Worm (Caenorhabditis elegans) whole organism, young adult: ENCODE results near the gene ZK899.6.

Experiments
- B0019.2 ChIP-seq: fragments of 200-800 bp; sonication (Bioruptor generic); conservative IDR thresholded peaks from 2 replicates; pipeline ENCODE4 v1.3.6; 2022; ENCODE audit warnings: missing genetic modification reagents, missing genetic modification characterization, missing compliant biosample characterization
- B0336.3 ChIP-seq: fragments of 200-800 bp; sonication (Bioruptor generic); IDR thresholded peaks from 2 replicates; pipeline ENCODE4 v1.3.6; 2022; ENCODE audit warnings: missing genetic modification characterization, missing compliant biosample characterization
- K12H6.12 ChIP-seq: fragments of 200-800 bp; sonication (Bioruptor generic); optimal IDR thresholded peaks from 2 replicates; lab custom pipeline; 2018; ENCODE audit warnings: mild to moderate bottlenecking, missing genetic modification characterization, missing compliant biosample characterization
- T07F8.4 ChIP-seq: sonication (generic microtip); optimal IDR thresholded peaks from 2 replicates; lab custom pipeline; 2016; ENCODE audit warnings: mild to moderate bottlenecking, missing genetic modification characterization, moderate library complexity, missing compliant biosample characterization
- T26A5.8 ChIP-seq: sonication (generic microtip); optimal IDR thresholded peaks from 2 replicates; lab custom pipeline; 2016; ENCODE audit warnings: missing genetic modification characterization, missing compliant biosample characterization
- Y53F4B.3 ChIP-seq: fragments of 200-800 bp; sonication (Bioruptor generic); IDR thresholded peaks from 2 replicates; pipeline ENCODE4 v1.3.6; 2022; ENCODE audit warnings: missing genetic modification reagents, missing genetic modification characterization, missing compliant biosample characterization
- Y53G8AR.9 ChIP-seq: fragments of 200-800 bp; sonication (Bioruptor generic); conservative IDR thresholded peaks from 2 replicates; pipeline ENCODE4 v1.3.6; 2022; ENCODE audit warnings: missing genetic modification reagents, missing genetic modification characterization, missing compliant biosample characterization
- Y79H2A.3 ChIP-seq: fragments of 200-800 bp; sonication (Bioruptor generic); conservative IDR thresholded peaks from 2 replicates; pipeline ENCODE4 v1.3.6; 2022; ENCODE audit warnings: missing genetic modification reagents, missing genetic modification characterization, missing compliant biosample characterization
- Y95B8A.8 ChIP-seq: fragments of 200-800 bp; sonication (Bioruptor generic); IDR thresholded peaks from 2 replicates; pipeline ENCODE4 v1.3.6; 2022; ENCODE audit warnings: missing genetic modification reagents, missing genetic modification characterization, missing compliant biosample characterization
- ZK185.1 ChIP-seq: sonication (generic microtip); optimal IDR thresholded peaks from 2 replicates; lab custom pipeline; 2016; ENCODE audit warnings: mild to moderate bottlenecking, missing genetic modification characterization, missing compliant biosample characterization; ENCODE audit not compliant: poor library complexity, severe bottlenecking
- akir-1 ChIP-seq: fragments of 200-800 bp; sonication (Bioruptor generic); optimal IDR thresholded peaks from 2 replicates; lab custom pipeline; 2018; ENCODE audit warnings: mild to moderate bottlenecking, missing genetic modification characterization, moderate library complexity, missing compliant biosample characterization
- ama-1 ChIP-seq, 3 experiments: fragments of 150-350 bp in 1 of 3; sonication (generic microtip) in 2 of 3; optimal IDR thresholded peaks; 2 replicates each; lab custom pipeline; 2014 to 2018; ENCODE audit warnings: missing biosample characterization in 2 of 3, missing genetic modification characterization in 2 of 3, missing genetic modification reagents in 2 of 3
- aptf-2 ChIP-seq: fragments of 200-800 bp; sonication (Bioruptor generic); conservative IDR thresholded peaks from 2 replicates; pipeline ENCODE4 v1.3.6; 2022; ENCODE audit warnings: missing genetic modification reagents, missing genetic modification characterization, missing compliant biosample characterization
- aptf-3 ChIP-seq: fragments of 200-800 bp; sonication (Bioruptor generic); IDR thresholded peaks from 2 replicates; pipeline ENCODE4 v1.3.6; 2022; ENCODE audit warnings: missing genetic modification characterization, missing compliant biosample characterization
- attf-3 ChIP-seq: fragments of 200-800 bp; sonication (Bioruptor generic); conservative IDR thresholded peaks from 2 replicates; pipeline ENCODE4 v1.3.6; 2022; ENCODE audit warnings: missing genetic modification reagents, missing genetic modification characterization, missing compliant biosample characterization
- attf-5 ChIP-seq: fragments of 200-800 bp; sonication (Bioruptor generic); optimal IDR thresholded peaks from 2 replicates; lab custom pipeline; 2018; ENCODE audit warnings: mild to moderate bottlenecking, missing genetic modification characterization, missing compliant biosample characterization
- cebp-2 ChIP-seq: fragments of 200-800 bp; sonication (Bioruptor generic); IDR thresholded peaks from 2 replicates; pipeline ENCODE4 v1.3.6; 2022; ENCODE audit warnings: missing genetic modification characterization, missing compliant biosample characterization
- ceh-100 ChIP-seq: fragments of 200-800 bp; sonication (Bioruptor generic); IDR thresholded peaks from 2 replicates; pipeline ENCODE4 v1.3.6; 2022; ENCODE audit warnings: missing genetic modification reagents, missing genetic modification characterization, missing compliant biosample characterization
- ceh-79 ChIP-seq: sonication (generic microtip); optimal IDR thresholded peaks from 2 replicates; lab custom pipeline; 2017; ENCODE audit warnings: mild to moderate bottlenecking, missing genetic modification characterization, missing compliant biosample characterization
- ceh-91 ChIP-seq: fragments of 200-800 bp; sonication (Bioruptor generic); IDR thresholded peaks from 2 replicates; pipeline ENCODE4 v1.3.6; 2022; ENCODE audit warnings: missing genetic modification reagents, missing genetic modification characterization, missing compliant biosample characterization
- chd-7 ChIP-seq: sonication (generic microtip); optimal IDR thresholded peaks from 2 replicates; lab custom pipeline; 2016; ENCODE audit warnings: mild to moderate bottlenecking, missing genetic modification characterization, moderate library complexity, missing compliant biosample characterization
- dpl-1 ChIP-seq: fragments of 150-350 bp; optimal IDR thresholded peaks from 2 replicates; lab custom pipeline; 2014; ENCODE audit warnings: missing biosample characterization, missing genetic modification reagents, missing genetic modification characterization
- egl-18 ChIP-seq: fragments of 200-800 bp; sonication (Bioruptor generic); IDR thresholded peaks from 2 replicates; pipeline ENCODE4 v1.3.6; 2022; ENCODE audit warnings: missing genetic modification reagents, missing genetic modification characterization, missing compliant biosample characterization
- egl-44 ChIP-seq: fragments of 200-800 bp; sonication (Bioruptor generic); IDR thresholded peaks from 2 replicates; pipeline ENCODE4 v1.3.6; 2022; ENCODE audit warnings: missing genetic modification reagents, missing genetic modification characterization, missing compliant biosample characterization
- egrh-3 ChIP-seq: fragments of 200-800 bp; sonication (Bioruptor generic); IDR thresholded peaks from 2 replicates; pipeline ENCODE4 v1.3.6; 2022; ENCODE audit warnings: missing genetic modification reagents, missing genetic modification characterization, missing compliant biosample characterization
- ekl-4 ChIP-seq: fragments of 200-800 bp; sonication (Bioruptor generic); IDR thresholded peaks from 2 replicates; pipeline ENCODE4 v1.3.6; 2022; ENCODE audit warnings: missing genetic modification reagents, missing genetic modification characterization, missing compliant biosample characterization
- hmg-1.2 ChIP-seq: fragments of 200-800 bp; sonication (Bioruptor generic); IDR thresholded peaks from 2 replicates; pipeline ENCODE4 v1.3.6; 2022; ENCODE audit warnings: missing genetic modification reagents, missing genetic modification characterization, missing compliant biosample characterization
- hmg-20 ChIP-seq: fragments of 200-800 bp; sonication (Bioruptor generic); IDR thresholded peaks from 2 replicates; pipeline ENCODE4 v1.3.6; 2022; ENCODE audit warnings: missing genetic modification reagents, missing genetic modification characterization, missing compliant biosample characterization
- lag-1 ChIP-seq: fragments of 200-800 bp; sonication (Bioruptor generic); IDR thresholded peaks from 2 replicates; pipeline ENCODE4 v1.3.6; 2022; ENCODE audit warnings: missing genetic modification reagents, missing genetic modification characterization, missing compliant biosample characterization
- lin-26 ChIP-seq: fragments of 200-800 bp; sonication (Bioruptor generic); IDR thresholded peaks from 2 replicates; pipeline ENCODE4 v1.3.6; 2022; ENCODE audit warnings: missing genetic modification reagents, missing genetic modification characterization, missing compliant biosample characterization
- lin-54 ChIP-seq: fragments of 200-800 bp; sonication (Bioruptor generic); optimal IDR thresholded peaks from 2 replicates; lab custom pipeline; 2018; ENCODE audit warnings: mild to moderate bottlenecking, missing genetic modification characterization, missing compliant biosample characterization
- madf-3 ChIP-seq: fragments of 200-800 bp; sonication (Bioruptor generic); IDR thresholded peaks from 2 replicates; pipeline ENCODE4 v1.3.6; 2022; ENCODE audit warnings: missing genetic modification reagents, missing genetic modification characterization, missing compliant biosample characterization
- madf-6 ChIP-seq: fragments of 200-800 bp; sonication (Bioruptor generic); IDR thresholded peaks from 2 replicates; pipeline ENCODE4 v1.3.6; 2022; ENCODE audit warnings: missing genetic modification reagents, missing genetic modification characterization, missing compliant biosample characterization
- mes-4 ChIP-seq: sonication (generic microtip); optimal IDR thresholded peaks from 2 replicates; lab custom pipeline; 2016; ENCODE audit warnings: missing genotype, missing genetic modification characterization, missing compliant biosample characterization
- mxl-1 ChIP-seq: sonication (generic microtip); optimal IDR thresholded peaks from 2 replicates; lab custom pipeline; 2016; ENCODE audit warnings: missing genetic modification characterization, missing compliant biosample characterization
- nhr-179 ChIP-seq: sonication (generic microtip); optimal IDR thresholded peaks from 2 replicates; lab custom pipeline; 2016; ENCODE audit warnings: mild to moderate bottlenecking, missing genetic modification characterization, missing compliant biosample characterization
- nhr-80 ChIP-seq: sonication (generic microtip); optimal IDR thresholded peaks from 2 replicates; lab custom pipeline; 2016; ENCODE audit warnings: missing genetic modification characterization, missing compliant biosample characterization
- pha-4 ChIP-seq: fragments of 150-350 bp; sonication (generic microtip); optimal IDR thresholded peaks from 2 replicates; lab custom pipeline; 2014; ENCODE audit warnings: missing biosample characterization, missing genetic modification reagents, missing genetic modification characterization
- rcor-1 ChIP-seq: fragments of 200-800 bp; sonication (Bioruptor generic); IDR thresholded peaks from 2 replicates; pipeline ENCODE4 v1.3.6; 2022; ENCODE audit warnings: missing genetic modification reagents, missing genetic modification characterization, missing compliant biosample characterization
- rec-8 ChIP-seq, 2 experiments: sonication (generic microtip); optimal IDR thresholded peaks; 2 replicates each; lab custom pipeline; 2016; ENCODE audit warnings: mild to moderate bottlenecking in 2 of 2, missing genetic modification characterization in 2 of 2, missing genetic modification reagents in 2 of 2, missing genotype in 2 of 2, missing biosample characterization in 1 of 2, missing compliant biosample characterization in 1 of 2, moderate library complexity in 1 of 2
- sdz-38 ChIP-seq: sonication (generic microtip); optimal IDR thresholded peaks from 2 replicates; lab custom pipeline; 2016; ENCODE audit warnings: missing genotype, missing genetic modification characterization, missing compliant biosample characterization
- snpc-1.1 ChIP-seq: sonication (generic microtip); optimal IDR thresholded peaks from 2 replicates; lab custom pipeline; 2017; ENCODE audit warnings: missing genetic modification characterization, mild to moderate bottlenecking, missing compliant biosample characterization, antibody characterized with exemption, moderate library complexity, missing genotype, missing genetic modification reagents; ENCODE audit not compliant: insufficient read depth
- somi-1 ChIP-seq: fragments of 200-800 bp; sonication (Bioruptor generic); optimal IDR thresholded peaks from 2 replicates; lab custom pipeline; 2018; ENCODE audit warnings: mild to moderate bottlenecking, missing genetic modification characterization, missing compliant biosample characterization
- sptf-2 ChIP-seq: fragments of 200-800 bp; sonication (Bioruptor generic); optimal IDR thresholded peaks from 2 replicates; lab custom pipeline; 2018; ENCODE audit warnings: mild to moderate bottlenecking, missing genetic modification characterization, missing compliant biosample characterization
- tbp1 ChIP-seq: fragments of 200-800 bp; sonication (Bioruptor generic); optimal IDR thresholded peaks from 2 replicates; lab custom pipeline; 2018; ENCODE audit warnings: mild to moderate bottlenecking, missing genetic modification characterization, missing compliant biosample characterization
- unc-130 ChIP-seq: sonication (generic microtip); optimal IDR thresholded peaks from 2 replicates; lab custom pipeline; 2016; ENCODE audit warnings: missing genetic modification reagents, missing genetic modification characterization, missing compliant biosample characterization
- zfh-2 ChIP-seq: fragments of 200-800 bp; sonication (Bioruptor generic); conservative IDR thresholded peaks from 2 replicates; pipeline ENCODE4 v1.3.6; 2022; ENCODE audit warnings: missing genetic modification reagents, missing genetic modification characterization, missing compliant biosample characterization
- zim-3 ChIP-seq: sonication (generic microtip); optimal IDR thresholded peaks from 2 replicates; lab custom pipeline; 2017; ENCODE audit warnings: mild to moderate bottlenecking, missing genetic modification characterization, moderate library complexity, missing compliant biosample characterization
- ztf-18 ChIP-seq: sonication (generic microtip); optimal IDR thresholded peaks from 2 replicates; lab custom pipeline; 2016; ENCODE audit warnings: missing genotype, mild to moderate bottlenecking, missing genetic modification characterization, missing compliant biosample characterization

Gene ZK899.6

DNA sequence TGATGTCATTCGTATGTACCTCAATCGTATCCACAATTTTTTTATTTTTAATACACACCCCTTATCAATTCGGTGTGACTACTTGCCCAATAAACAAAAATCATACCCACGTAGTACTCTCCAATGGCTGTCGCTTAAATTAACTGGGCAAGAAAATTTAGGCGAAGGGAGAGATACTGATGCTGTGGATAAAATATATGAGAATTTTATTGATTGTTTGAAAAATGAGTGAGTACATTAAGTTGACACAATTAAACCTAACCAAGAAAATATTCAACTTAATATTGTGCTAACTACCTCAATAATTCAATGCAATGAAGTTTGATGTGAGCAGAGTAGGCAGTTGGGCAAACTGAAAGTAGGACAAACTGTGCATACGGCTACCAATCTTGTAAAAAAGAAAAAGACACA is 2.6 kb downstream of the ZK899.6 start:
- peak; percentile 77 for TF ChIP-seq ceh-100 (GFP tag; lab: Robert Waterston, UW)
- TF ChIP-seq nhr-80 (tag; lab: Kevin White, UChicago), result peak; percentile 96
- peak; percentile 88 for TF ChIP-seq madf-3 (GFP tag; lab: Robert Waterston, UW)
- TF ChIP-seq sdz-38 (tag; lab: Kevin White, UChicago), result no peak
- no peak for TF ChIP-seq zim-3
- peak; percentile 60 for TF ChIP-seq unc-130
- TF ChIP-seq madf-6 (GFP tag; lab: Robert Waterston, UW), result no peak
- TF ChIP-seq dpl-1 (GFP tag; lab: Kevin White, UChicago), result no peak
- peak; percentile 70 for TF ChIP-seq attf-5 (GFP tag; lab: Kevin White, UChicago)
- no peak for TF ChIP-seq egrh-3 (GFP tag; lab: Robert Waterston, UW)
- peak; percentile 70 for TF ChIP-seq sptf-2 (GFP tag; lab: Kevin White, UChicago)
- TF ChIP-seq T26A5.8 (tag; lab: Kevin White, UChicago), result no peak
- TF ChIP-seq Y95B8A.8 (GFP tag; lab: Robert Waterston, UW), result peak; percentile 85
- TF ChIP-seq Y53F4B.3 (GFP tag; lab: Robert Waterston, UW), result no peak
- peak; percentile 98 for TF ChIP-seq Y53G8AR.9 (GFP tag; lab: Robert Waterston, UW)
- TF ChIP-seq rcor-1 (GFP tag; lab: Robert Waterston, UW), result peak; percentile 98
- TF ChIP-seq snpc-1.1 (tag; lab: Kevin White, UChicago), result no peak
- TF ChIP-seq lin-54 (GFP tag; lab: Kevin White, UChicago), result peak; percentile 90
- TF ChIP-seq pha-4 (tag; lab: Kevin White, UChicago), result peak; percentile 91
- TF ChIP-seq ceh-79, result peak; percentile 73
- peak; percentile 37 for TF ChIP-seq mxl-1 (tag; lab: Kevin White, UChicago)
- TF ChIP-seq chd-7 (tag; lab: Kevin White, UChicago), result peak; percentile 96
- no peak for TF ChIP-seq aptf-2 (GFP tag; lab: Robert Waterston, UW)
- peak; percentile 94 for TF ChIP-seq egl-18
- peak; percentile 86 for TF ChIP-seq hmg-1.2 (GFP tag; lab: Robert Waterston, UW)
- no peak for TF ChIP-seq Y79H2A.3 (GFP tag; lab: Robert Waterston, UW)
- peak; percentile 88 for TF ChIP-seq nhr-179
- peak; percentile 99 for TF ChIP-seq somi-1 (GFP tag; lab: Kevin White, UChicago)
- peak; percentile 97 for TF ChIP-seq K12H6.12 (tag; lab: Kevin White, UChicago)
- TF ChIP-seq ZK185.1, result peak; percentile 98
- TF ChIP-seq B0336.3 (GFP tag; lab: Robert Waterston, UW), result peak; percentile 99
- peak; percentile 64 for TF ChIP-seq ztf-18 (tag; lab: Kevin White, UChicago)
- TF ChIP-seq zfh-2 (GFP tag; lab: Robert Waterston, UW), result no peak
- no peak for TF ChIP-seq aptf-3
- peak; percentile 85 for TF ChIP-seq egl-44 (GFP tag; lab: Robert Waterston, UW)
- no peak for TF ChIP-seq ama-1 (optimal IDR thresholded peaks at IDR 0.05; lab: Kevin White, UChicago)
- TF ChIP-seq ama-1 (GFP tag; optimal IDR thresholded peaks at IDR 0.05; lab: Kevin White, UChicago), result peak in 1 of 2 experiments; percentile 60
- 0 out of 2 replicates have a peak, but pooled peaks have one; percentile 23 for TF ChIP-seq lag-1 (GFP tag; lab: Robert Waterston, UW)
- TF ChIP-seq B0019.2, result no peak
- TF ChIP-seq mes-4 (tag; lab: Kevin White, UChicago), result no peak
- peak; percentile 93 for TF ChIP-seq T07F8.4 (tag; lab: Kevin White, UChicago)
- 0 out of 2 replicates have a peak, but pooled peaks have one; percentile 9 for TF ChIP-seq ceh-91 (GFP tag; lab: Robert Waterston, UW)
- TF ChIP-seq ekl-4 (GFP tag; lab: Robert Waterston, UW), result peak; percentile 91
- peak; percentile 89 for TF ChIP-seq lin-26 (GFP tag; lab: Robert Waterston, UW)
- peak; percentile 90 for TF ChIP-seq akir-1 (GFP tag; lab: Kevin White, UChicago)
- TF ChIP-seq rec-8 (tag; optimal IDR thresholded peaks at IDR 0.05; lab: Kevin White, UChicago), result peak in 1 of 2 experiments; percentile 72
- peak; percentile 54 for TF ChIP-seq attf-3 (GFP tag; lab: Robert Waterston, UW)
- peak; percentile 81 for TF ChIP-seq tbp1 (GFP tag; lab: Kevin White, UChicago)
- TF ChIP-seq hmg-20 (GFP tag; lab: Robert Waterston, UW), result peak; percentile 96
- peak; percentile 97; the same call in 1 of the 2 replicates for TF ChIP-seq cebp-2 (GFP tag; lab: Robert Waterston, UW)
